Worm (Caenorhabditis elegans) whole organism, L2 larva: ENCODE measurements around the gene sup-18.
A peak's percentile ranks its signal among the peaks of the same experiment; 100 is the strongest.

Experiments
- C34F6.9 ChIP-seq: fragments of 150-350 bp; optimal IDR thresholded peaks from 2 replicates; lab custom pipeline; 2014; ENCODE audit warnings: missing biosample characterization, missing genetic modification characterization
- F13H6.1 ChIP-seq: sonication (generic microtip); optimal IDR thresholded peaks from 2 replicates; lab custom pipeline; 2016; ENCODE audit warnings: missing genetic modification characterization, missing compliant biosample characterization
- ZK546.5 ChIP-seq: sonication (generic microtip); optimal IDR thresholded peaks from 2 replicates; lab custom pipeline; 2017; ENCODE audit warnings: missing biosample characterization, missing genetic modification characterization
- alr-1 ChIP-seq: fragments of 150-350 bp; optimal IDR thresholded peaks from 2 replicates; lab custom pipeline; 2014; ENCODE audit warnings: missing biosample characterization, missing genetic modification characterization
- aly-2 ChIP-seq: fragments of 150-350 bp; optimal IDR thresholded peaks from 2 replicates; lab custom pipeline; 2014; ENCODE audit warnings: missing biosample characterization, missing genetic modification characterization
- ama-1 ChIP-seq: fragments of 150-350 bp; optimal IDR thresholded peaks from 2 replicates; lab custom pipeline; 2018; ENCODE audit warnings: inconsistent platforms
- blmp-1 ChIP-seq: sonication (generic microtip); optimal IDR thresholded peaks from 2 replicates; lab custom pipeline; 2017; ENCODE audit warnings: missing genetic modification characterization, mild to moderate bottlenecking, missing compliant biosample characterization, antibody characterized with exemption, moderate library complexity; ENCODE audit not compliant: insufficient read depth
- ceh-16 ChIP-seq: fragments of 150-350 bp; optimal IDR thresholded peaks from 2 replicates; lab custom pipeline; 2014; ENCODE audit warnings: missing biosample characterization, missing genetic modification characterization
- ceh-82 ChIP-seq: fragments of 150-350 bp; optimal IDR thresholded peaks from 2 replicates; lab custom pipeline; 2014; ENCODE audit warnings: missing biosample characterization, missing genetic modification characterization
- dmd-4 ChIP-seq: sonication (generic microtip); optimal IDR thresholded peaks from 2 replicates; lab custom pipeline; 2017; ENCODE audit warnings: missing biosample characterization, missing genetic modification characterization
- egl-27 ChIP-seq: sonication (generic microtip); optimal IDR thresholded peaks from 3 replicates; lab custom pipeline; 2017; ENCODE audit warnings: missing biosample characterization, missing genetic modification reagents, missing genetic modification characterization
- elt-1 ChIP-seq: fragments of 150-350 bp; optimal IDR thresholded peaks from 2 replicates; lab custom pipeline; 2014; ENCODE audit warnings: missing biosample characterization, missing genetic modification characterization
- fos-1 ChIP-seq: fragments of 150-350 bp; optimal IDR thresholded peaks from 2 replicates; lab custom pipeline; 2014; ENCODE audit warnings: missing biosample characterization, missing genetic modification characterization
- gmeb-1 ChIP-seq: fragments of 150-350 bp; optimal IDR thresholded peaks from 2 replicates; lab custom pipeline; 2014; ENCODE audit warnings: missing biosample characterization, missing genetic modification characterization
- lin-11 ChIP-seq: fragments of 150-350 bp; sonication (generic microtip); optimal IDR thresholded peaks from 2 replicates; lab custom pipeline; 2014; ENCODE audit warnings: missing biosample characterization, missing genetic modification characterization, inconsistent platforms, mixed read lengths
- lin-39 ChIP-seq: fragments of 150-350 bp; optimal IDR thresholded peaks from 2 replicates; lab custom pipeline; 2014; ENCODE audit warnings: missing biosample characterization, missing genetic modification reagents, missing genetic modification characterization
- lsy-2 ChIP-seq, 2 experiments: fragments of 150-350 bp in 1 of 2; sonication (generic microtip) in 1 of 2; optimal IDR thresholded peaks; 2 replicates each; lab custom pipeline; 2014 to 2017; ENCODE audit warnings: missing biosample characterization in 2 of 2, missing genetic modification characterization in 2 of 2
- mbf-1 ChIP-seq: sonication (generic microtip); optimal IDR thresholded peaks from 2 replicates; lab custom pipeline; 2017; ENCODE audit warnings: missing biosample characterization, missing genetic modification characterization
- mdl-1 ChIP-seq, 2 experiments: fragments of 150-350 bp in 1 of 2; sonication (generic microtip) in 1 of 2; optimal IDR thresholded peaks; 2 replicates each; lab custom pipeline; 2017; ENCODE audit warnings: missing biosample characterization in 2 of 2, missing genetic modification characterization in 2 of 2
- nhr-11 ChIP-seq: fragments of 150-350 bp; optimal IDR thresholded peaks from 2 replicates; lab custom pipeline; 2014; ENCODE audit warnings: missing biosample characterization, missing genetic modification characterization
- nhr-12 ChIP-seq: fragments of 150-350 bp; optimal IDR thresholded peaks from 2 replicates; lab custom pipeline; 2014; ENCODE audit warnings: missing biosample characterization, missing genetic modification characterization
- nhr-129 ChIP-seq: fragments of 150-350 bp; optimal IDR thresholded peaks from 2 replicates; lab custom pipeline; 2014; ENCODE audit warnings: missing biosample characterization, missing genetic modification characterization
- nhr-21 ChIP-seq: fragments of 150-350 bp; optimal IDR thresholded peaks from 2 replicates; lab custom pipeline; 2014; ENCODE audit warnings: missing biosample characterization, missing genetic modification characterization
- nhr-23 ChIP-seq: fragments of 150-350 bp; optimal IDR thresholded peaks from 2 replicates; lab custom pipeline; 2014; ENCODE audit warnings: missing biosample characterization, missing genetic modification reagents, missing genetic modification characterization
- nhr-237 ChIP-seq: fragments of 150-350 bp; optimal IDR thresholded peaks from 2 replicates; lab custom pipeline; 2014; ENCODE audit warnings: missing biosample characterization, missing genetic modification characterization
- nhr-25 ChIP-seq: fragments of 150-350 bp; sonication (generic microtip); optimal IDR thresholded peaks from 3 replicates; lab custom pipeline; 2014; ENCODE audit warnings: missing biosample characterization, missing genetic modification characterization
- nhr-77 ChIP-seq: fragments of 150-350 bp; optimal IDR thresholded peaks from 2 replicates; lab custom pipeline; 2014; ENCODE audit warnings: missing biosample characterization, missing genetic modification characterization
- peb-1 ChIP-seq: fragments of 150-350 bp; optimal IDR thresholded peaks from 2 replicates; lab custom pipeline; 2014; ENCODE audit warnings: missing biosample characterization, missing genetic modification characterization
- sem-4 ChIP-seq: fragments of 150-350 bp; optimal IDR thresholded peaks from 2 replicates; lab custom pipeline; 2014; ENCODE audit warnings: missing biosample characterization, missing genetic modification reagents, missing genetic modification characterization
- skn-1 ChIP-seq: sonication (generic microtip); optimal IDR thresholded peaks from 2 replicates; lab custom pipeline; 2017; ENCODE audit warnings: missing biosample characterization, missing genetic modification characterization
- sma-3 ChIP-seq: sonication (generic microtip); optimal IDR thresholded peaks from 2 replicates; lab custom pipeline; 2016; ENCODE audit warnings: missing genetic modification reagents, missing genetic modification characterization, missing compliant biosample characterization
- snpc-4 ChIP-seq: fragments of 150-350 bp; optimal IDR thresholded peaks from 2 replicates; lab custom pipeline; 2014; ENCODE audit warnings: missing biosample characterization, missing genetic modification characterization
- unc-39 ChIP-seq: fragments of 150-350 bp; optimal IDR thresholded peaks from 2 replicates; lab custom pipeline; 2014; ENCODE audit warnings: missing biosample characterization, missing genetic modification characterization
- unc-55 ChIP-seq: fragments of 150-350 bp; sonication (generic microtip); optimal IDR thresholded peaks from 3 replicates; lab custom pipeline; 2014; ENCODE audit warnings: missing biosample characterization, missing genetic modification reagents, missing genetic modification characterization
- unc-62 ChIP-seq: fragments of 150-350 bp; optimal IDR thresholded peaks from 2 replicates; lab custom pipeline; 2014; ENCODE audit warnings: missing biosample characterization, missing genetic modification reagents, missing genetic modification characterization
- zag-1 ChIP-seq: fragments of 150-350 bp; optimal IDR thresholded peaks from 2 replicates; lab custom pipeline; 2014; ENCODE audit warnings: missing biosample characterization, missing genetic modification characterization
- ztf-11 ChIP-seq: sonication (generic microtip); optimal IDR thresholded peaks from 2 replicates; lab custom pipeline; 2017; ENCODE audit warnings: missing biosample characterization, missing genetic modification characterization
- ztf-4 ChIP-seq: fragments of 150-350 bp; optimal IDR thresholded peaks from 2 replicates; lab custom pipeline; 2014; ENCODE audit warnings: missing biosample characterization, missing genetic modification characterization

sup-18 gene

DNA sequence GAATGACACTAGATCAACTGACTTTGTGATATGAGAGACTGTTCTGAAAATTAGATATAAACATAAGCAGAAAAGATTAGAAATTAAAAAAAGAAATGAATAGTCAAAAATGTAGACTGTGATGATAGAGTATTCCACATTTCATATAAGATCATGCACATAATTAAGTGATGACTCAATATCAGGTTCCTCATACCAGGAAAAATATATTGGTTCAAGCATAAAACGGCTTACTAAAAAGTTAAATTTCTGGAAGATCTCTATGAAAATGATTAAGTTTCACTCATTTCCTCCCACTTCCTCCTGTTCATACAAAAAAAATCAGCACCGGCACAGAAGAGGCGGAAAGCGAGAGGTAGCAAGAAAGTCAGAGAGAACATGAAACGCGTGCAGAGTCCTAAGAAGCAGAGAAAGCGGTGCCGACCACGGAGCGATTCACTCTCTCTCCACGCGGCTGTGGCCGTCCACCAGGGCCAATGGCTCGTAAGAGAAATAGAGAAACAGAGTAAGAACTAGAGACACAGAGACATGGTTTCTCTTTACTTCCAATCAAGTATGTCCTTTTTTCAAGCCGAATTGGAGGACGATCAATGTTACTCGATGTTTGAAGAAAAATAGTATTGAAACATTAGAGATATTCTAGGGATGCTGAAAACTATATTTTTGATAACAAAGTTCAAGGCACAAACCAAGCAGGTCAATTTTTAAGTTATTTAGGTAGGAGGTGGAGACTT lies 13.0 kb upstream of the sup-18 start, which contains the start of the genes ZK688.5 and fahd-1 (continued):
- TF ChIP-seq ceh-82 (tag; lab: Kevin White, UChicago) (no peak), nhr-77 (no peak), alr-1 (tag; lab: Kevin White, UChicago) (no peak), lin-11 (tag; lab: Kevin White, UChicago) (no peak), egl-27 (tag; lab: Kevin White, UChicago) (peak; percentile 37), mbf-1 (tag; lab: Kevin White, UChicago) (no peak), ztf-4 (tag; lab: Kevin White, UChicago) (peak; percentile 18), ceh-16 (tag; lab: Kevin White, UChicago) (no peak), unc-39 (tag; lab: Kevin White, UChicago) (no peak), sem-4 (tag; lab: Kevin White, UChicago) (peak; percentile 67), zag-1 (tag; lab: Kevin White, UChicago) (peak; percentile 16), nhr-23 (no peak), nhr-11 (tag; lab: Kevin White, UChicago) (no peak), nhr-237 (no peak), ztf-11 (tag; lab: Kevin White, UChicago) (no peak), dmd-4 (tag; lab: Kevin White, UChicago) (no peak), gmeb-1 (tag; lab: Kevin White, UChicago) (peak; percentile 65), unc-62 (GFP tag; lab: Kevin White, UChicago) (no peak), fos-1 (tag; lab: Kevin White, UChicago) (peak; percentile 93), snpc-4 (tag; lab: Kevin White, UChicago) (peak; percentile 47), blmp-1 (tag; lab: Kevin White, UChicago) (peak; percentile 87), ama-1 (peak; percentile 35), aly-2 (no peak)

DNA sequence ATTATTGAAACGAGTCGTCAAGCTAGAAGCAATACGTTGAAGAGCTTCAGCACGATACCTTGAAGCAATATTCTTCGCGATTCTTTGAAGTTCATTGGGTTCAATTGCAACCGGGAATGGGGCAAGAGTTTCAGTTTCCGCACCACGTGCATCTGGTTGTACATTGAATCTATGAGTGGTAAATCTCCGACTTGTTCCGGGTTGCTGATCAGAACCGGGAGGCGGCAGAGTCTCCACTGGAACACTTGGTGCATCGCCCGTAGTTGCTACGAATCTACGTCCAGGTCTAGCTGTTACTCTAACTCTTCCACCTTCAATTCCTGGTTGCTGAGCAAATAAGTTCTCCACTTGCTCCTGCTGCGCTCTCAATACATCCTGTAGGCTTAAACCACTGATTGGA lies 10.3 kb upstream of the sup-18 start:
- TF ChIP-seq ama-1 (no peak), lin-11 (tag; lab: Kevin White, UChicago) (no peak), ceh-82 (tag; lab: Kevin White, UChicago) (no peak), ZK546.5 (tag; lab: Kevin White, UChicago) (no peak), sma-3 (GFP tag; lab: Kevin White, UChicago) (no peak), nhr-11 (tag; lab: Kevin White, UChicago) (no peak), zag-1 (tag; lab: Kevin White, UChicago) (no peak), nhr-21 (tag; lab: Kevin White, UChicago) (no peak), unc-55 (GFP tag; lab: Kevin White, UChicago) (no peak), lsy-2 (tag; optimal IDR thresholded peaks at IDR 0.05; lab: Kevin White, UChicago) (no peak), mdl-1 (tag; optimal IDR thresholded peaks at IDR 0.05; lab: Kevin White, UChicago) (no peak), elt-1 (tag; lab: Kevin White, UChicago) (no peak), ztf-11 (tag; lab: Kevin White, UChicago) (no peak), C34F6.9 (tag; lab: Kevin White, UChicago) (no peak), gmeb-1 (tag; lab: Kevin White, UChicago) (no peak), dmd-4 (tag; lab: Kevin White, UChicago) (no peak), skn-1 (tag; lab: Kevin White, UChicago) (no peak), lin-39 (tag; lab: Kevin White, UChicago) (no peak)

DNA sequence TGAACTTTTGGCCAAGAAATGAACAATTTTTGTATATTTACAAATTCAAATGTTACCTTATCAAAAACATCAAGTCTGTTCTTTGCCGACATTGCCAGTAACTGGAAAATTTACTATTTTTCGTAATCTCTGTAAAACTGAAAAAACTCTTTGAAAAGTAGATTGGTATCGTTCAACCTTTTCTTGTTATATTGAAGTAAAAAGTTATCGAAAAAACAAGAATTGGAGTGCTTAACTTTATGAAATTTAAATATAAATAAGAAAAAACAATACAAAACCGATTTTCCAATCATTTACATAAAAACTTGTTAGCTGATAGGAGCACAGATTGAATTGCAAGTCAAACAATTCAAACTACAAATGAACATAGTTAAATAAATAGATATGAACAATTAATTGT lies 6.2 kb upstream of the sup-18 start, which contains the start of gene ZK688.11:
ZK688.11 (minus strand) TSS at position 101 of the 400 bp plus-strand sequence.
- no peak for TF ChIP-seq nhr-25 (tag; lab: Kevin White, UChicago)
- no peak for TF ChIP-seq aly-2
- TF ChIP-seq F13H6.1 (tag; lab: Kevin White, UChicago): no peak
- TF ChIP-seq gmeb-1 (tag; lab: Kevin White, UChicago): no peak
- TF ChIP-seq nhr-237: no peak
- TF ChIP-seq alr-1 (tag; lab: Kevin White, UChicago): no peak
- no peak for TF ChIP-seq egl-27 (tag; lab: Kevin White, UChicago)
- no peak for TF ChIP-seq nhr-129 (tag; lab: Kevin White, UChicago)
- TF ChIP-seq peb-1 (tag; lab: Kevin White, UChicago): no peak
- TF ChIP-seq elt-1 (tag; lab: Kevin White, UChicago): no peak
- TF ChIP-seq fos-1 (tag; lab: Kevin White, UChicago): no peak
- no peak for TF ChIP-seq nhr-12 (tag; lab: Kevin White, UChicago)
- no peak for TF ChIP-seq ztf-11 (tag; lab: Kevin White, UChicago)
- TF ChIP-seq nhr-77: no peak
